1 fruit fly cellular context compared by ENCODE assay signal in genomic region chrX:899407-900050, dm6.
TF ChIP-seq lines count a peak whose summit lies in the region.

No protein-coding gene starts in this region.

TF ChIP-seq in whole organism, embryonic, 481 proteins besides CTCF, POLR2A, EP300 and RAD21 (continued from another document):
- TF ChIP-seq Mrtf (GFP tag; IDR thresholded peaks at IDR 0.05; lab: Robert Waterston, UW) (no peak), Xbp1 (GFP tag; optimal IDR thresholded peaks at IDR 0.05; lab: Kevin White, UChicago) (no peak), Taf1 (GFP tag; IDR thresholded peaks at IDR 0.05; lab: Robert Waterston, UW) (no peak), D19A (tag; optimal IDR thresholded peaks at IDR 0.05; lab: Kevin White, UChicago) (peak; percentile 55), lov (optimal IDR thresholded peaks at IDR 0.05; lab: Kevin White, UChicago) (no peak), lov (GFP tag; IDR thresholded peaks at IDR 0.05; lab: Robert Waterston, UW) (no peak), phol (tag; optimal IDR thresholded peaks at IDR 0.05; lab: Kevin White, UChicago) (no peak), CG17359 (tag; optimal IDR thresholded peaks at IDR 0.05; lab: Kevin White, UChicago) (no peak), CG11695 (GFP tag; IDR thresholded peaks at IDR 0.05; lab: Robert Waterston, UW) (no peak), Drgx (GFP tag; IDR thresholded peaks at IDR 0.05; lab: Robert Waterston, UW) (0 out of 2 replicates have a peak, but pooled peaks have one; percentile 21)
TF ChIP-seq in whole organism, embryonic: peak in this region for 6.
